Worm (Caenorhabditis elegans) whole organism, L4 larva: ENCODE results near the gene cest-5.2.

Experiments
- daf-12 ChIP-seq: fragments of 150-350 bp; optimal IDR thresholded peaks from 2 replicates; lab custom pipeline; 2014; ENCODE audit warnings: missing biosample characterization, missing genetic modification reagents, missing genetic modification characterization
- hlh-30 ChIP-seq: sonication (generic microtip); optimal IDR thresholded peaks from 2 replicates; lab custom pipeline; 2017; ENCODE audit warnings: antibody characterized with exemption, mild to moderate bottlenecking, missing genetic modification characterization, missing compliant biosample characterization; ENCODE audit not compliant: insufficient read depth
- madf-9 ChIP-seq: fragments of 200-800 bp; sonication (Bioruptor generic); conservative IDR thresholded peaks from 2 replicates; pipeline ENCODE4 v1.3.6; 2022; ENCODE audit warnings: missing genetic modification reagents, missing genetic modification characterization, missing compliant biosample characterization
- nhr-237 ChIP-seq: sonication (generic microtip); optimal IDR thresholded peaks from 2 replicates; lab custom pipeline; 2017; ENCODE audit warnings: missing biosample characterization, missing genetic modification characterization
- pha-4 ChIP-seq, 2 experiments: fragments of 150-350 bp in 1 of 2; fragments of 200-800 bp in 1 of 2; sonication (Bioruptor generic) in 1 of 2; IDR thresholded peaks in 1 of 2; optimal IDR thresholded peaks in 1 of 2; 2 replicates each; pipeline versions ENCODE4 v1.3.6 to Lab custom; 2014 to 2022; ENCODE audit warnings: missing genetic modification characterization in 2 of 2, missing genetic modification reagents in 2 of 2, missing biosample characterization in 1 of 2, missing compliant biosample characterization in 1 of 2

ce11 chrIV:6597298-6597697, 30.4 kb downstream of the cest-5.2 start, which contains the start of gene F38A5.6:
- TF ChIP-seq daf-12 (no peak), madf-9 (no peak), hlh-30 (tag; lab: Kevin White, UChicago) (no peak), pha-4 (GFP tag; IDR thresholded peaks at IDR 0.05; lab: Robert Waterston, UW) (no peak), pha-4 (tag; optimal IDR thresholded peaks at IDR 0.05; lab: Kevin White, UChicago) (no peak), nhr-237 (tag; lab: Kevin White, UChicago) (no peak)
